Worm (Caenorhabditis elegans) whole organism, early embryonic: ENCODE measurements around the gene T25E12.6.

Experiments
- B0310.2 ChIP-seq: sonication (generic microtip); optimal IDR thresholded peaks from 2 replicates; lab custom pipeline; 2016; ENCODE audit warnings: mild to moderate bottlenecking, missing genetic modification characterization, missing compliant biosample characterization
- ama-1 ChIP-seq: fragments of 150-350 bp; optimal IDR thresholded peaks from 2 replicates; lab custom pipeline; 2014
- flt-1 ChIP-seq: fragments of 200-800 bp; sonication (Bioruptor generic); IDR thresholded peaks from 2 replicates; pipeline ENCODE4 v1.3.6; 2022; ENCODE audit warnings: missing genetic modification characterization, missing compliant biosample characterization
- hmbx-1 ChIP-seq: sonication (generic microtip); optimal IDR thresholded peaks from 2 replicates; lab custom pipeline; 2016; ENCODE audit warnings: mild to moderate bottlenecking, missing genetic modification characterization, missing compliant biosample characterization
- hmg-4 ChIP-seq: fragments of 200-800 bp; sonication (Bioruptor generic); optimal IDR thresholded peaks from 2 replicates; lab custom pipeline; 2018; ENCODE audit warnings: mild to moderate bottlenecking, missing genetic modification characterization, missing compliant biosample characterization
- scrt-1 ChIP-seq: fragments of 200-800 bp; sonication (Bioruptor generic); IDR thresholded peaks from 2 replicates; pipeline ENCODE4 v1.3.6; 2022; ENCODE audit warnings: missing genetic modification characterization, missing compliant biosample characterization
- sea-1 ChIP-seq: fragments of 200-800 bp; sonication (Bioruptor generic); conservative IDR thresholded peaks from 2 replicates; pipeline ENCODE4 v1.3.6; 2022; ENCODE audit warnings: missing genetic modification characterization, missing compliant biosample characterization
- tbx-37 ChIP-seq: fragments of 200-800 bp; sonication (Bioruptor generic); conservative IDR thresholded peaks from 2 replicates; pipeline ENCODE4 v1.3.6; 2022; ENCODE audit warnings: missing genetic modification reagents, missing genetic modification characterization, missing compliant biosample characterization
- tra-4 ChIP-seq: sonication (generic microtip); optimal IDR thresholded peaks from 2 replicates; lab custom pipeline; 2017; ENCODE audit warnings: missing genetic modification characterization, missing compliant biosample characterization

- TF ChIP-seq hmbx-1 (tag; lab: Kevin White, UChicago), result no peak
- TF ChIP-seq hmg-4 (GFP tag; lab: Kevin White, UChicago), result no peak
- no peak for TF ChIP-seq tra-4 (tag; lab: Kevin White, UChicago)
- TF ChIP-seq flt-1 (GFP tag; lab: Robert Waterston, UW), result no peak
- no peak for TF ChIP-seq ama-1 (lab: Kevin White, UChicago)
- no peak for TF ChIP-seq sea-1 (GFP tag; lab: Robert Waterston, UW)
- no peak for TF ChIP-seq scrt-1
- no peak for TF ChIP-seq tbx-37 (GFP tag; lab: Robert Waterston, UW)
- no peak for TF ChIP-seq B0310.2 (tag; lab: Kevin White, UChicago)
Observed at ce11 chrV:16735518-16735917, 6.7 kb upstream of the T25E12.6 start, which contains the start of the genes clec-38 and clec-34.
